Fruit fly (Drosophila melanogaster) whole organism, wandering third instar larva: ENCODE measurements around the gene CG33285.

Experiments used
- Dfd ChIP-seq: fragments of >200 bp; optimal IDR thresholded peaks from 2 replicates; lab custom pipeline; 2017; ENCODE audit warnings: missing biosample characterization, missing genetic modification characterization
- Dif ChIP-seq: fragments of 200-275, 200-300 bp; sonication (Bioruptor generic); optimal IDR thresholded peaks from 2 replicates; lab custom pipeline; 2018; ENCODE audit warnings: missing biosample characterization, missing genetic modification characterization; ENCODE audit not compliant: partially characterized antibody
- Mio ChIP-seq: sonication (Bioruptor generic); optimal IDR thresholded peaks from 2 replicates; lab custom pipeline; 2016; ENCODE audit warnings: missing biosample characterization, missing genetic modification characterization
- Rel ChIP-seq, 2 experiments: fragments of 200-800 bp; sonication (Bioruptor generic) in 1 of 2; optimal IDR thresholded peaks; 2 replicates in 1 of 2; 3 replicates in 1 of 2; lab custom pipeline; 2016 to 2019; ENCODE audit warnings: mild to moderate bottlenecking in 2 of 2, missing biosample characterization in 2 of 2, missing genetic modification characterization in 2 of 2, moderate library complexity in 1 of 2
- Sp1 ChIP-seq: fragments of 200-800 bp; sonication (Bioruptor generic); optimal IDR thresholded peaks from 3 replicates; lab custom pipeline; 2019; ENCODE audit warnings: missing biosample characterization, mild to moderate bottlenecking, missing genetic modification characterization, moderate library complexity
- brk ChIP-seq: fragments of 200-800 bp; sonication (Bioruptor generic); optimal IDR thresholded peaks from 2 replicates; lab custom pipeline; 2016; ENCODE audit warnings: missing biosample characterization, mild to moderate bottlenecking, missing genetic modification characterization
- fru ChIP-seq: fragments of 200-800 bp; sonication (Bioruptor generic); optimal IDR thresholded peaks from 3 replicates; lab custom pipeline; 2016; ENCODE audit warnings: missing biosample characterization, mild to moderate bottlenecking, missing genetic modification characterization
- lola ChIP-seq: fragments of >200 bp; optimal IDR thresholded peaks from 2 replicates; lab custom pipeline; 2017; ENCODE audit warnings: missing biosample characterization, missing genetic modification characterization
- sv ChIP-seq: fragments of 200-800 bp; sonication (Bioruptor generic); optimal IDR thresholded peaks from 3 replicates; lab custom pipeline; 2016; ENCODE audit warnings: missing biosample characterization, missing genetic modification characterization
- woc ChIP-seq: sonication (Bioruptor generic); optimal IDR thresholded peaks from 2 replicates; lab custom pipeline; 2016; ENCODE audit warnings: missing biosample characterization, mild to moderate bottlenecking, missing genetic modification characterization

dm6 chr3L:21121353-21121752 is 32.6 kb upstream of the CG33285 start, which contains the start of gene CG43938:
- TF ChIP-seq Mio (GFP tag; lab: Kevin White, UChicago): no peak
- TF ChIP-seq sv (GFP tag; lab: Kevin White, UChicago): no peak
- no peak for TF ChIP-seq Sp1 (GFP tag; lab: Kevin White, UChicago)
- TF ChIP-seq Rel (GFP tag; optimal IDR thresholded peaks at IDR 0.05; lab: Kevin White, UChicago): no peak
- no peak for TF ChIP-seq Rel (tag; optimal IDR thresholded peaks at IDR 0.05; lab: Kevin White, UChicago)
- no peak for TF ChIP-seq woc (GFP tag; lab: Kevin White, UChicago)
- no peak for TF ChIP-seq Dfd (GFP tag; lab: Kevin White, UChicago)
- no peak for TF ChIP-seq lola (GFP tag; lab: Kevin White, UChicago)
- no peak for TF ChIP-seq fru
- TF ChIP-seq Dif (GFP tag; lab: Kevin White, UChicago): no peak
- no peak for TF ChIP-seq brk
